Fruit fly (Drosophila melanogaster): ENCODE measurements around the gene CG13924.

The CG13924 gene

dm6 chr3L:1861794-1862447 lies 7.9 kb upstream of the CG13924 start, which contains the start of gene Rap1:
Rap1 (minus strand) TSS chr3L:1862239.
- TF ChIP-seq CG8478 (optimal IDR thresholded peaks at IDR 0.05) (no peak), CTCF (optimal IDR thresholded peaks at IDR 0.05) (no peak)

- TF ChIP-seq CG8478 (optimal IDR thresholded peaks at IDR 0.05), result no peak
- TF ChIP-seq CTCF (optimal IDR thresholded peaks at IDR 0.05), result no peak
These were observed 4.6 kb upstream of the CG13924 start, which contains the start of the genes HBS1 and CG12025 for dm6 chr3L:1865121-1865727. HBS1 (minus strand) TSS chr3L:1865240. CG12025 (plus strand) TSS chr3L:1865430.

- TF ChIP-seq CTCF (optimal IDR thresholded peaks at IDR 0.05) (no peak), CG8478 (optimal IDR thresholded peaks at IDR 0.05) (no peak)
These were observed 3.6 kb upstream of the CG13924 start for dm6 chr3L:1866021-1866811.

dm6 chr3L:1868841-1869240 lies 978 bp upstream of the CG13924 start:
- no peak for TF ChIP-seq CG8478 (optimal IDR thresholded peaks at IDR 0.05)
- TF ChIP-seq CTCF (optimal IDR thresholded peaks at IDR 0.05), result no peak

dm6 chr3L:1876215-1876625 lies 6.4 kb downstream of the CG13924 start, which contains the start of gene dre4:
dre4 (minus strand) TSS chr3L:1876312.
- no peak for TF ChIP-seq CG8478 (optimal IDR thresholded peaks at IDR 0.05)
- TF ChIP-seq CTCF (optimal IDR thresholded peaks at IDR 0.05), result peak; percentile 24 to 62

dm6 chr3L:1880692-1881091 lies 10.9 kb downstream of the CG13924 start:
- TF ChIP-seq CG8478 (optimal IDR thresholded peaks at IDR 0.05) (no peak), CTCF (optimal IDR thresholded peaks at IDR 0.05) (no peak)

dm6 chr3L:1881919-1882318 lies 12.1 kb downstream of the CG13924 start:
- no peak for TF ChIP-seq CG8478 (optimal IDR thresholded peaks at IDR 0.05)
- no peak for TF ChIP-seq CTCF (optimal IDR thresholded peaks at IDR 0.05)

- TF ChIP-seq CG8478 (optimal IDR thresholded peaks at IDR 0.05), result no peak
- TF ChIP-seq CTCF (optimal IDR thresholded peaks at IDR 0.05), result no peak
These were observed 13.2 kb downstream of the CG13924 start, which contains the start of gene CG13937 for dm6 chr3L:1882868-1883554. CG13937 (minus strand) TSS chr3L:1883041.

dm6 chr3L:1884652-1885051 lies 14.8 kb downstream of the CG13924 start, which contains the start of gene Aprt:
Aprt (minus strand) TSS chr3L:1885019.
- no peak for TF ChIP-seq CTCF (optimal IDR thresholded peaks at IDR 0.05)
- no peak for TF ChIP-seq CG8478 (optimal IDR thresholded peaks at IDR 0.05)

dm6 chr3L:1885436-1885835 lies 15.6 kb downstream of the CG13924 start, which contains the start of gene Tmhs:
Tmhs (plus strand) TSS chr3L:1885657.
- TF ChIP-seq CTCF (optimal IDR thresholded peaks at IDR 0.05), result no peak
- TF ChIP-seq CG8478 (optimal IDR thresholded peaks at IDR 0.05), result no peak

- TF ChIP-seq CTCF (optimal IDR thresholded peaks at IDR 0.05), result no peak
- no peak for TF ChIP-seq CG8478 (optimal IDR thresholded peaks at IDR 0.05)
These were observed 16.3 kb downstream of the CG13924 start for dm6 chr3L:1886125-1886544.

- no peak for TF ChIP-seq CG8478 (optimal IDR thresholded peaks at IDR 0.05)
- TF ChIP-seq CTCF (optimal IDR thresholded peaks at IDR 0.05), result no peak
These were observed 18.2 kb downstream of the CG13924 start for dm6 chr3L:1887929-1888529.

- TF ChIP-seq CG8478 (optimal IDR thresholded peaks at IDR 0.05) (no peak), CTCF (optimal IDR thresholded peaks at IDR 0.05) (peak; percentile 59 to 73)
These were observed 21.1 kb downstream of the CG13924 start for dm6 chr3L:1890941-1891340.

- TF ChIP-seq CG8478 (optimal IDR thresholded peaks at IDR 0.05) (no peak), CTCF (optimal IDR thresholded peaks at IDR 0.05) (no peak)
These were observed 22.1 kb downstream of the CG13924 start for dm6 chr3L:1891914-1892313.
